Fruit fly (Drosophila melanogaster) whole organism, wandering third instar larva: ENCODE results near the gene Gpdh1.
A peak's percentile ranks its signal among the peaks of the same experiment; 100 is the strongest.

Source experiments
- Abd-B ChIP-seq: fragments of >200 bp; optimal IDR thresholded peaks from 2 replicates; lab custom pipeline; 2017; ENCODE audit warnings: missing biosample characterization, missing genetic modification characterization
- CG32264 ChIP-seq: fragments of 200-800 bp; sonication (Bioruptor generic); optimal IDR thresholded peaks from 2 replicates; lab custom pipeline; 2016; ENCODE audit warnings: missing biosample characterization, missing genetic modification characterization
- CrebA ChIP-seq: fragments of 200-800 bp; sonication (Bioruptor generic); optimal IDR thresholded peaks from 2 replicates; lab custom pipeline; 2016; ENCODE audit warnings: missing biosample characterization, mild to moderate bottlenecking, missing genetic modification characterization, borderline replicate concordance
- Dif ChIP-seq: fragments of 200-275, 200-300 bp; sonication (Bioruptor generic); optimal IDR thresholded peaks from 2 replicates; lab custom pipeline; 2018; ENCODE audit warnings: missing biosample characterization, missing genetic modification characterization; ENCODE audit not compliant: partially characterized antibody
- GATAd ChIP-seq: sonication (Bioruptor generic); optimal IDR thresholded peaks from 2 replicates; lab custom pipeline; 2016; ENCODE audit warnings: missing biosample characterization, missing genetic modification characterization
- HLH106 ChIP-seq: fragments of 200-800 bp; optimal IDR thresholded peaks from 3 replicates; lab custom pipeline; 2019; ENCODE audit warnings: missing biosample characterization, mild to moderate bottlenecking, missing genetic modification characterization, moderate library complexity
- Hnf4 ChIP-seq: fragments of 200-800 bp; sonication (Bioruptor generic); optimal IDR thresholded peaks from 2 replicates; lab custom pipeline; 2016; ENCODE audit warnings: missing biosample characterization, mild to moderate bottlenecking, missing genetic modification characterization
- Hr78 ChIP-seq: fragments of >200 bp; optimal IDR thresholded peaks from 2 replicates; lab custom pipeline; 2017; ENCODE audit warnings: missing biosample characterization, missing genetic modification characterization
- Hr83 ChIP-seq: fragments of 200-300 bp; sonication (Bioruptor generic); optimal IDR thresholded peaks from 2 replicates; lab custom pipeline; 2016; ENCODE audit warnings: missing biosample characterization, mild to moderate bottlenecking, missing genetic modification characterization, moderate library complexity; ENCODE audit not compliant: poor library complexity, severe bottlenecking
- Jra ChIP-seq: sonication (Bioruptor generic); optimal IDR thresholded peaks from 2 replicates; lab custom pipeline; 2016; ENCODE audit warnings: missing biosample characterization, missing genetic modification characterization
- Mio ChIP-seq: sonication (Bioruptor generic); optimal IDR thresholded peaks from 2 replicates; lab custom pipeline; 2016; ENCODE audit warnings: missing biosample characterization, missing genetic modification characterization
- Myc ChIP-seq: fragments of >200 bp; optimal IDR thresholded peaks from 2 replicates; lab custom pipeline; 2017
- N ChIP-seq: fragments of >200 bp; optimal IDR thresholded peaks from 2 replicates; lab custom pipeline; 2018; ENCODE audit warnings: missing biosample characterization, missing external identifiers, missing genetic modification characterization
- OdsH ChIP-seq: fragments of 200-800 bp; sonication (Bioruptor generic); optimal IDR thresholded peaks from 2 replicates; lab custom pipeline; 2016; ENCODE audit warnings: missing biosample characterization, mild to moderate bottlenecking, missing genetic modification characterization
- Rel ChIP-seq, 2 experiments: fragments of 200-800 bp; sonication (Bioruptor generic) in 1 of 2; optimal IDR thresholded peaks; 2 replicates in 1 of 2; 3 replicates in 1 of 2; lab custom pipeline; 2016 to 2019; ENCODE audit warnings: mild to moderate bottlenecking in 2 of 2, missing biosample characterization in 2 of 2, missing genetic modification characterization in 2 of 2, moderate library complexity in 1 of 2
- Sp1 ChIP-seq: fragments of 200-800 bp; sonication (Bioruptor generic); optimal IDR thresholded peaks from 3 replicates; lab custom pipeline; 2019; ENCODE audit warnings: missing biosample characterization, mild to moderate bottlenecking, missing genetic modification characterization, moderate library complexity
- Vsx2 ChIP-seq: fragments of 200-300, 225-300 bp; sonication (Bioruptor generic); optimal IDR thresholded peaks from 2 replicates; lab custom pipeline; 2018; ENCODE audit warnings: missing biosample characterization, missing genetic modification characterization; ENCODE audit not compliant: partially characterized antibody
- br ChIP-seq: fragments of 200-800 bp; sonication (Bioruptor generic); optimal IDR thresholded peaks from 2 replicates; lab custom pipeline; 2016; ENCODE audit warnings: missing biosample characterization, missing genetic modification characterization
- dl ChIP-seq, 2 experiments: fragments of 175-275, 200-275 bp in 1 of 2; fragments of 200-275 bp in 1 of 2; sonication (Bioruptor generic); optimal IDR thresholded peaks; lab custom pipeline; 2018; ENCODE audit warnings: mild to moderate bottlenecking in 2 of 2, missing biosample characterization in 2 of 2, missing genetic modification characterization in 2 of 2, moderate library complexity in 2 of 2; ENCODE audit not compliant: partially characterized antibody in 2 of 2, insufficient read depth in 1 of 2
- dmrt93B ChIP-seq: fragments of 200-800 bp; sonication (Bioruptor generic); optimal IDR thresholded peaks from 2 replicates; lab custom pipeline; 2018; ENCODE audit warnings: missing biosample characterization, mild to moderate bottlenecking, missing genetic modification characterization
- foxo ChIP-seq, 2 experiments: fragments of 200-800 bp; sonication (Bioruptor generic); optimal IDR thresholded peaks; 2 replicates in 1 of 2; 3 replicates in 1 of 2; lab custom pipeline; 2016 to 2017; ENCODE audit warnings: missing biosample characterization in 2 of 2, missing genetic modification characterization in 2 of 2
- fru ChIP-seq: fragments of 200-800 bp; sonication (Bioruptor generic); optimal IDR thresholded peaks from 3 replicates; lab custom pipeline; 2016; ENCODE audit warnings: missing biosample characterization, mild to moderate bottlenecking, missing genetic modification characterization
- h ChIP-seq: fragments of 200-800 bp; sonication (Bioruptor generic); optimal IDR thresholded peaks from 3 replicates; lab custom pipeline; 2016; ENCODE audit warnings: missing biosample characterization, mild to moderate bottlenecking, missing genetic modification characterization
- jim ChIP-seq: fragments of 175-275, 200-325 bp; sonication (Bioruptor generic); optimal IDR thresholded peaks from 2 replicates; lab custom pipeline; 2016; ENCODE audit warnings: missing biosample characterization, mild to moderate bottlenecking, missing genetic modification characterization
- pan ChIP-seq: fragments of >200 bp; optimal IDR thresholded peaks from 2 replicates; lab custom pipeline; 2017
- rgr ChIP-seq: fragments of 200-800 bp; sonication (Bioruptor generic); optimal IDR thresholded peaks from 3 replicates; lab custom pipeline; 2016; ENCODE audit warnings: missing biosample characterization, mild to moderate bottlenecking, missing genetic modification characterization
- sage ChIP-seq: fragments of 200-800 bp; sonication (Bioruptor generic); optimal IDR thresholded peaks from 2 replicates; lab custom pipeline; 2016; ENCODE audit warnings: missing biosample characterization, mild to moderate bottlenecking, missing genetic modification characterization
- sv ChIP-seq: fragments of 200-800 bp; sonication (Bioruptor generic); optimal IDR thresholded peaks from 3 replicates; lab custom pipeline; 2016; ENCODE audit warnings: missing biosample characterization, missing genetic modification characterization
- usp ChIP-seq: fragments of >200 bp; optimal IDR thresholded peaks from 2 replicates; lab custom pipeline; 2017; ENCODE audit warnings: missing biosample characterization, missing genetic modification characterization
- woc ChIP-seq: sonication (Bioruptor generic); optimal IDR thresholded peaks from 2 replicates; lab custom pipeline; 2016; ENCODE audit warnings: missing biosample characterization, mild to moderate bottlenecking, missing genetic modification characterization

Gene Gpdh1

DNA sequence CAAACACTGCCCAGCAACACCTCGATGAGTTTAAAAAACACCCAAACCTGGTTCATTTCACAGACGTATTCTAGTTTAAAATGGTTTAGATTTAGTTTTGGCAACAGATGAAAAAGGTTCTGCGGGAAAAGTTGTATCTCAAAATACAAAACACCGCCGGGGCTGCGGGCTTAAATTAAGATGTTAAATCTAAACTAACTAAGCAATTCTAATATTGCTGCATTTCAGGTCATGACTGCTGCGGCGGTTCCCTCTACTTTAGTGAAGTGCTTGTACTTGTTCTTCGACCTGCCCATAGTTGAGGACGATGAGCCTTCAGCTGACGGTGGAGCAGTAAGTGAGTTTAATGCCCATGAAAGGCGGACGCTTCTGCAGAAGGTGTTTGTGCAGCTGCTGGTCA lies 33.3 kb upstream of the Gpdh1 start, which contains the start of gene CG14000:
TSS of gene CG14000 (minus strand) at position 101 of the 400 bp plus-strand sequence.
- no peak for TF ChIP-seq N
- no peak for TF ChIP-seq CrebA (GFP tag; lab: Kevin White, UChicago)
- no peak for TF ChIP-seq Abd-B (GFP tag; lab: Kevin White, UChicago)
- TF ChIP-seq HLH106 = no peak
- no peak for TF ChIP-seq Sp1 (GFP tag; lab: Kevin White, UChicago)
- no peak for TF ChIP-seq br (GFP tag; lab: Kevin White, UChicago)
- TF ChIP-seq fru (GFP tag; lab: Kevin White, UChicago) = no peak
- no peak for TF ChIP-seq CG32264
- no peak for TF ChIP-seq Dif (GFP tag; lab: Kevin White, UChicago)
- TF ChIP-seq woc (GFP tag; lab: Kevin White, UChicago) = no peak

dm6 chr2L:5923603-5924138 lies 19.8 kb upstream of the Gpdh1 start, which contains the start of gene CG9016:
Gene CG9016, minus strand, starts transcription at chr2L:5923653.
- TF ChIP-seq Dif (GFP tag; lab: Kevin White, UChicago) (peak; percentile 21), dl (GFP tag; optimal IDR thresholded peaks at IDR 0.05; lab: Kevin White, UChicago; ENCODE audit: insufficient read depth in 1 of 2, partially characterized antibody in 2 of 2) (no peak), br (GFP tag; lab: Kevin White, UChicago) (no peak)

DNA sequence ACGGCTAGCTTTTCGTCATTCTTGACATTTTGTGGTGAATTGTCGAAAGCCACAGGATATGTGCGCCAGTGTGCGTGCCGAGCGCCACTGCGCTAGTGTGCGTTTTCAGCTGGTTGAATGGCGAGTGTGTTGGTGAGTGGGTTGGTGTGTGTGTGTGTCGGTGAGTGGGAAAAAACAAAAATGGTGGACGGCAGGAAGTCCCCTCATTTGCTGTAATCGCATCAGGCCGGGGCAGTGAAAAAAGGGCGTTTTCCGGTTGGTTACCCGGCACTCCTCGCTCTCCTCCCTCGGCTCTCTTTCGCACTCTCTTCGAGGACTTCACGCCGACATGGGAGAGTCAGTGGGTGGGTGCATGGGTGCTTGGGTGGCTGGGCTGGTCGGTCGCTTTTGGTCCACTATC lies 18.3 kb upstream of the Gpdh1 start:
- TF ChIP-seq pan (lab: Kevin White, UChicago) (no peak), jim (GFP tag; lab: Kevin White, UChicago) (no peak), Mio (no peak), rgr (GFP tag; lab: Kevin White, UChicago) (no peak)

dm6 chr2L:5925637-5926036 lies 17.8 kb upstream of the Gpdh1 start, which contains the start of gene dsf:
Gene dsf, plus strand, starts transcription at chr2L:5925937.
- no peak for TF ChIP-seq usp (GFP tag; lab: Kevin White, UChicago)
- TF ChIP-seq GATAd = no peak
- no peak for TF ChIP-seq N
- no peak for TF ChIP-seq h (GFP tag; lab: Kevin White, UChicago)
- no peak for TF ChIP-seq Sp1 (GFP tag; lab: Kevin White, UChicago)
- no peak for TF ChIP-seq Hr78 (GFP tag; lab: Kevin White, UChicago)
- no peak for TF ChIP-seq Abd-B (GFP tag; lab: Kevin White, UChicago)
- no peak for TF ChIP-seq Vsx2 (GFP tag; lab: Kevin White, UChicago)
- no peak for TF ChIP-seq Hr83 (GFP tag; lab: Kevin White, UChicago)
- TF ChIP-seq Dif (GFP tag; lab: Kevin White, UChicago) = no peak
- no peak for TF ChIP-seq Jra (GFP tag; lab: Kevin White, UChicago)
- no peak for TF ChIP-seq sv (GFP tag; lab: Kevin White, UChicago)
- no peak for TF ChIP-seq dmrt93B (GFP tag; lab: Kevin White, UChicago)
- no peak for TF ChIP-seq br (GFP tag; lab: Kevin White, UChicago)

DNA sequence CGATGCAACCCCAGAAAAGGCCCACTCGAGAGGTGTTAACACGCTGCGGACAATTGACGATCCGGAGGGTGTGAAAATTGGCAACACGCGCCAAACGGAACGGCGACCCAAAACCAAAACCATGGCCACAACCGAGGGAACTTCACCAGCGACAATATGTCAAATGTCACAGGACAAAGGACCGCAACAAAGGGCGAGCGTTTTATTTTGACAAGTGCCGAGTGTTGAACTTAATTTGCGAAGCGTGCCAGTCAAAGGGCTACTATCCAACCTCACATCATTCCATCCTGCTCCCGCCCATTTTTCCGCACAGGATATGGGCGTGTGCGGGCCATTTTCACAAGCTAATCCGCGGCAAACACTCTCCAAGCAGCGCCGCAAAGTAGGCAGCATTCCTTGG lies 16.1 kb upstream of the Gpdh1 start:
- no peak for TF ChIP-seq Hnf4 (GFP tag; lab: Kevin White, UChicago)
- TF ChIP-seq Vsx2 (GFP tag; lab: Kevin White, UChicago) = no peak
- no peak for TF ChIP-seq GATAd
- no peak for TF ChIP-seq OdsH
- no peak for TF ChIP-seq Jra (GFP tag; lab: Kevin White, UChicago)
- no peak for TF ChIP-seq woc (GFP tag; lab: Kevin White, UChicago)
- no peak for TF ChIP-seq rgr (GFP tag; lab: Kevin White, UChicago)
- no peak for TF ChIP-seq h (GFP tag; lab: Kevin White, UChicago)
- TF ChIP-seq dl (GFP tag; optimal IDR thresholded peaks at IDR 0.05; lab: Kevin White, UChicago; ENCODE audit: insufficient read depth in 1 of 2, partially characterized antibody in 2 of 2) = no peak
- no peak for TF ChIP-seq HLH106
- TF ChIP-seq sage (GFP tag; lab: Kevin White, UChicago) = no peak
- TF ChIP-seq sv (GFP tag; lab: Kevin White, UChicago) = no peak
- no peak for TF ChIP-seq Rel (GFP tag; optimal IDR thresholded peaks at IDR 0.05; lab: Kevin White, UChicago)
- no peak for TF ChIP-seq Rel (tag; optimal IDR thresholded peaks at IDR 0.05; lab: Kevin White, UChicago)
- no peak for TF ChIP-seq foxo (GFP tag; optimal IDR thresholded peaks at IDR 0.05; lab: Kevin White, UChicago)
- no peak for TF ChIP-seq CG32264
- no peak for TF ChIP-seq Myc
